Fruit fly (Drosophila melanogaster) whole organism, embryonic: ENCODE data around the gene CG12123.
A peak's percentile ranks its signal among the peaks of the same experiment; 100 is the strongest.

ENCODE experiments used
- Atf3 ChIP-seq: fragments of 200-800 bp; sonication (Bioruptor generic); optimal IDR thresholded peaks from 3 replicates; lab custom pipeline; 2016; ENCODE audit warnings: missing biosample characterization, missing genetic modification characterization
- BtbVII ChIP-seq: fragments of 200-800 bp; sonication (Bioruptor generic); optimal IDR thresholded peaks from 3 replicates; lab custom pipeline; 2017; ENCODE audit warnings: missing biosample characterization, mild to moderate bottlenecking, missing genetic modification characterization
- CG10209 ChIP-seq: fragments of 200-800 bp; sonication (Bioruptor generic); optimal IDR thresholded peaks from 3 replicates; lab custom pipeline; 2017; ENCODE audit warnings: missing biosample characterization, mild to moderate bottlenecking, missing genetic modification characterization, missing genetic modification reagents
- CG12236 ChIP-seq: fragments of 200-800 bp; sonication (Bioruptor generic); optimal IDR thresholded peaks from 2 replicates; lab custom pipeline; 2016; ENCODE audit warnings: missing biosample characterization, missing genetic modification characterization
- CG14050 ChIP-seq: fragments of 200-800 bp; sonication (Bioruptor generic); IDR thresholded peaks from 3 replicates; pipeline ENCODE4 v1.3.6; 2022; ENCODE audit warnings: missing biosample characterization, missing genetic modification characterization
- CG14710 ChIP-seq: fragments of 200-800 bp; sonication (Bioruptor generic); optimal IDR thresholded peaks from 3 replicates; lab custom pipeline; 2019; ENCODE audit warnings: missing biosample characterization, mild to moderate bottlenecking, missing genetic modification characterization, moderate library complexity
- CG15011 ChIP-seq: fragments of 200-800 bp; sonication (Bioruptor generic); optimal IDR thresholded peaks from 3 replicates; lab custom pipeline; 2018; ENCODE audit warnings: missing biosample characterization, mild to moderate bottlenecking, missing genetic modification characterization
- CG1529 ChIP-seq: fragments of 200-800 bp; sonication (Bioruptor generic); optimal IDR thresholded peaks from 3 replicates; lab custom pipeline; 2018; ENCODE audit warnings: missing biosample characterization, missing genetic modification characterization
- CG17361 ChIP-seq: fragments of 200-800 bp; sonication (Bioruptor generic); IDR thresholded peaks from 3 replicates; pipeline ENCODE4 v1.3.6; 2022; ENCODE audit warnings: missing biosample characterization, missing genetic modification characterization
- CG2116 ChIP-seq: fragments of 200-800 bp; sonication (Bioruptor generic); optimal IDR thresholded peaks from 3 replicates; lab custom pipeline; 2018; ENCODE audit warnings: missing biosample characterization, mild to moderate bottlenecking, missing genetic modification characterization
- CG2129 ChIP-seq: fragments of 200-800 bp; sonication (Bioruptor generic); IDR thresholded peaks from 2 replicates; pipeline ENCODE4 v1.3.6; 2022; ENCODE audit warnings: missing biosample characterization, missing genetic modification characterization; ENCODE audit not compliant: partially characterized antibody
- CG2199 ChIP-seq: fragments of 200-800 bp; sonication (Bioruptor generic); IDR thresholded peaks from 3 replicates; pipeline ENCODE4 v1.3.6; 2022; ENCODE audit warnings: missing biosample characterization, missing genetic modification characterization
- CG2202 ChIP-seq: fragments of 200-800 bp; sonication (Bioruptor generic); optimal IDR thresholded peaks from 2 replicates; lab custom pipeline; 2018; ENCODE audit warnings: missing biosample characterization, mild to moderate bottlenecking, missing genetic modification characterization
- CG31441 ChIP-seq: fragments of 200-800 bp; sonication (Bioruptor generic); IDR thresholded peaks from 2 replicates; pipeline ENCODE4 v1.3.6; 2022; ENCODE audit warnings: missing biosample characterization, missing genetic modification characterization
- CG5245 ChIP-seq: fragments of 200-800 bp; sonication (Bioruptor generic); optimal IDR thresholded peaks from 3 replicates; lab custom pipeline; 2016; ENCODE audit warnings: missing biosample characterization, missing genetic modification characterization
- CG6791 ChIP-seq: fragments of 200-800 bp; sonication (Bioruptor generic); IDR thresholded peaks from 3 replicates; pipeline ENCODE4 v1.3.6; 2022; ENCODE audit warnings: missing biosample characterization, missing genetic modification characterization; ENCODE audit not compliant: partially characterized antibody
- CG7745 ChIP-seq: fragments of 200-800 bp; sonication (Bioruptor generic); optimal IDR thresholded peaks from 2 replicates; lab custom pipeline; 2018; ENCODE audit warnings: missing biosample characterization, mild to moderate bottlenecking, missing genetic modification characterization, moderate library complexity
- CG7987 ChIP-seq: fragments of 200-800 bp; sonication (Bioruptor generic); optimal IDR thresholded peaks from 2 replicates; lab custom pipeline; 2018; ENCODE audit warnings: missing biosample characterization, mild to moderate bottlenecking, missing genetic modification characterization, moderate library complexity
- CG8924 ChIP-seq: fragments of 200-800 bp; optimal IDR thresholded peaks from 3 replicates; lab custom pipeline; 2019; ENCODE audit warnings: missing biosample characterization, mild to moderate bottlenecking, missing genetic modification characterization, moderate library complexity
- CG9727 ChIP-seq: fragments of 200-800 bp; sonication (Bioruptor generic); optimal IDR thresholded peaks from 3 replicates; lab custom pipeline; 2017; ENCODE audit warnings: missing biosample characterization, mild to moderate bottlenecking, missing genetic modification characterization
- CTCF ChIP-seq: fragments of 200-800 bp; sonication (Bioruptor generic); optimal IDR thresholded peaks from 2 replicates; lab custom pipeline; 2017; ENCODE audit warnings: missing biosample characterization, mild to moderate bottlenecking, missing genetic modification characterization, moderate library complexity
- D ChIP-seq, 2 experiments: fragments of 200-800 bp in 1 of 2; fragments of >200 bp in 1 of 2; sonication (Bioruptor generic) in 1 of 2; optimal IDR thresholded peaks; 2 replicates in 1 of 2; 3 replicates in 1 of 2; lab custom pipeline; 2017; ENCODE audit warnings: mild to moderate bottlenecking in 1 of 2, missing biosample characterization in 1 of 2, missing genetic modification characterization in 1 of 2, missing genetic modification reagents in 1 of 2
- Dp ChIP-seq: fragments of 200-800 bp; sonication (Bioruptor generic); optimal IDR thresholded peaks from 2 replicates; lab custom pipeline; 2018; ENCODE audit warnings: missing biosample characterization, mild to moderate bottlenecking, missing genetic modification characterization, moderate library complexity
- HLH3B ChIP-seq: fragments of 200-800 bp; sonication (Bioruptor generic); IDR thresholded peaks from 2 replicates; pipeline ENCODE4 v1.3.6; 2022; ENCODE audit warnings: missing biosample characterization, missing genetic modification characterization
- Hmr ChIP-seq: fragments of 200-800 bp; sonication (Bioruptor generic); optimal IDR thresholded peaks from 3 replicates; lab custom pipeline; 2017; ENCODE audit warnings: mild to moderate bottlenecking, missing biosample characterization, missing genetic modification reagents, missing genetic modification characterization
- Hr78 ChIP-seq, 2 experiments: fragments of 200-800 bp in 1 of 2; fragments of >200 bp in 1 of 2; sonication (Bioruptor generic) in 1 of 2; optimal IDR thresholded peaks; 2 replicates each; lab custom pipeline; 2017 to 2019; ENCODE audit warnings: missing biosample characterization in 2 of 2, missing genetic modification characterization in 2 of 2, mild to moderate bottlenecking in 1 of 2, moderate library complexity in 1 of 2
- MESR4 ChIP-seq: fragments of 200-800 bp; sonication (Bioruptor generic); optimal IDR thresholded peaks from 2 replicates; lab custom pipeline; 2018; ENCODE audit warnings: missing biosample characterization, mild to moderate bottlenecking, missing genetic modification characterization, moderate library complexity
- Nf-YB ChIP-seq: fragments of 200-800 bp; sonication (Bioruptor generic); optimal IDR thresholded peaks from 3 replicates; lab custom pipeline; 2019; ENCODE audit warnings: missing biosample characterization, mild to moderate bottlenecking, missing genetic modification characterization, moderate library complexity
- Side ChIP-seq: fragments of 200-800 bp; sonication (Bioruptor generic); optimal IDR thresholded peaks from 2 replicates; lab custom pipeline; 2016; ENCODE audit warnings: missing biosample characterization, missing genetic modification characterization
- TFAM ChIP-seq: fragments of 200-800 bp; sonication (Bioruptor generic); optimal IDR thresholded peaks from 2 replicates; lab custom pipeline; 2017; ENCODE audit warnings: missing biosample characterization, missing genetic modification characterization, inconsistent platforms
- abd-A ChIP-seq: fragments of 200-800 bp; sonication (Bioruptor generic); optimal IDR thresholded peaks from 3 replicates; lab custom pipeline; 2019; ENCODE audit warnings: missing biosample characterization, mild to moderate bottlenecking, missing genetic modification characterization, moderate library complexity
- bcd ChIP-seq: fragments of 200-800 bp; sonication (Bioruptor generic); optimal IDR thresholded peaks from 2 replicates; lab custom pipeline; 2017; ENCODE audit warnings: missing biosample characterization, mild to moderate bottlenecking, missing genetic modification characterization
- br ChIP-seq: fragments of >200 bp; optimal IDR thresholded peaks from 2 replicates; lab custom pipeline; 2017
- btn ChIP-seq: fragments of 200-800 bp; sonication (Bioruptor generic); optimal IDR thresholded peaks from 2 replicates; lab custom pipeline; 2016; ENCODE audit warnings: missing biosample characterization, missing genetic modification characterization
- cg ChIP-seq: fragments of 200-800 bp; sonication (Bioruptor generic); optimal IDR thresholded peaks from 3 replicates; lab custom pipeline; 2019; ENCODE audit warnings: missing biosample characterization, mild to moderate bottlenecking, missing genetic modification characterization, moderate library complexity
- exex ChIP-seq: fragments of 200-800 bp; sonication (Bioruptor generic); optimal IDR thresholded peaks from 4 replicates; lab custom pipeline; 2018; ENCODE audit warnings: missing biosample characterization, mild to moderate bottlenecking, missing genetic modification characterization, moderate library complexity
- gem ChIP-seq: fragments of 200-800 bp; sonication (Bioruptor generic); optimal IDR thresholded peaks from 2 replicates; lab custom pipeline; 2019; ENCODE audit warnings: missing biosample characterization, mild to moderate bottlenecking, missing genetic modification characterization, moderate library complexity
- gro ChIP-seq: fragments of 200-800 bp; sonication (Bioruptor generic); optimal IDR thresholded peaks from 2 replicates; lab custom pipeline; 2016; ENCODE audit warnings: missing biosample characterization, missing genetic modification characterization
- lmd ChIP-seq: fragments of 200-800 bp; sonication (Bioruptor generic); IDR thresholded peaks from 2 replicates; pipeline ENCODE4 v1.3.6; 2022; ENCODE audit warnings: missing biosample characterization, missing genetic modification characterization
- nom ChIP-seq: fragments of 200-800 bp; sonication (Bioruptor generic); optimal IDR thresholded peaks from 2 replicates; lab custom pipeline; 2017; ENCODE audit warnings: missing biosample characterization, missing genetic modification characterization, mild to moderate bottlenecking, moderate library complexity, missing genetic modification reagents
- org-1 ChIP-seq: fragments of 200-800 bp; sonication (Bioruptor generic); optimal IDR thresholded peaks from 2 replicates; lab custom pipeline; 2017; ENCODE audit warnings: missing biosample characterization, missing genetic modification characterization
- prd ChIP-seq, 3 experiments: fragments of >200 bp in 2 of 3; fragments of 200-800 bp in 1 of 3; sonication (Bioruptor generic) in 1 of 3; optimal IDR thresholded peaks in 2 of 3; IDR thresholded peaks in 1 of 3; 2 replicates in 2 of 3; 3 replicates in 1 of 3; pipeline versions ENCODE4 v1.3.6 to Lab custom; 2017 to 2022; ENCODE audit warnings: missing biosample characterization in 1 of 3, missing genetic modification characterization in 1 of 3
- ranshi ChIP-seq: fragments of 200-800 bp; sonication (Bioruptor generic); IDR thresholded peaks from 2 replicates; pipeline ENCODE4 v1.3.6; 2022; ENCODE audit warnings: missing biosample characterization, missing genetic modification characterization
- slp2 ChIP-seq: fragments of 200-800 bp; sonication (Bioruptor generic); optimal IDR thresholded peaks from 2 replicates; lab custom pipeline; 2016; ENCODE audit warnings: missing biosample characterization, missing genetic modification characterization
- tgo ChIP-seq: fragments of 200-800 bp; sonication (Bioruptor generic); IDR thresholded peaks from 3 replicates; pipeline ENCODE4 v1.3.6; 2022; ENCODE audit warnings: missing biosample characterization, missing genetic modification characterization
- trh ChIP-seq: fragments of 200-800 bp; sonication (Bioruptor generic); optimal IDR thresholded peaks from 2 replicates; lab custom pipeline; 2016; ENCODE audit warnings: missing biosample characterization, missing genetic modification characterization
- usp ChIP-seq: fragments of >200 bp; optimal IDR thresholded peaks from 2 replicates; lab custom pipeline; 2017; ENCODE audit warnings: missing biosample characterization, missing genetic modification characterization
- yki ChIP-seq: fragments of >200 bp; optimal IDR thresholded peaks from 3 replicates; lab custom pipeline; 2018
- zen2 ChIP-seq: fragments of 200-800 bp; sonication (Bioruptor generic); IDR thresholded peaks from 3 replicates; pipeline ENCODE4 v1.3.6; 2022; ENCODE audit warnings: missing biosample characterization, missing genetic modification characterization; ENCODE audit not compliant: partially characterized antibody

The CG12123 gene

DNA sequence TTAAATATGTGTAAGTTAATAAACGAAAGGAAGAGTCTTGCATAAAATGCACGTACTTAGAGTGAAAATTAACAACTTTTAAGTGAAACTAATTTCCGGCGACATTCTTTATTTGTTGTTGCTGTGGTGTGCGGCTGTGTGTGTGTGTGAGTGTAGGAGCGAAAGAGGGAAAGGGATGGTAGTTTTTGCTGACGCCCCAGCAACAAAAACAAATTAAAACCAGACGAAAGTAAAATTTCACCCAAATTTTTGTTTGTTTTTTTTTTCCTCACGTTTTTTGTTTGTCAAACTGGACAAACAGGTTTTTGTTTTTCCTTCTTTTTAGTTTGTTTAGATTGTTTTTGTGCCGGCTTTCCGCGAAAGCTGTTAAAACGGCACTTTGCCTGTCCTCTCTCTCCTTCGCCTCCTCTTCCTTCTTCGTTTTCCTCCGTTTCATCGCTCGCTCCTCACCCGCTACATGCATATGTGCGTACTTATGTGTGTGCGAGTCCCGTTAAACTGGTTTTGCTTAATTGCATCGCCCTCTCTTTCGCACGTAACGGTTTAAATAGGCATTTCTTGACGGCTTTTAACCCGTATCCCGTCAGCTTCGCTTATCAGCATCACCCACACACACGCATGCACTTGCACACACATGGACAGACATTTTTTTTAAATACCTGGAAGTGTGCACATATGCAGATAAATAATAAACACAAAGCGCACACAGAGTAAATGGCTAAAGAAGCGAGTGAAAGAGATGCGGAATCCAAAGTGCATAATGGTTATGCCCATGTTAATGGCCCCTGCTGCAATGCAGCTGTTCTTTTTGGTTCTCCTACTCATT lies 4.7 kb downstream of the CG12123 start, which contains the start of gene Miga (continued):
- peak; percentile 23 for TF ChIP-seq CG8924 (tag; lab: Kevin White, UChicago)
- TF ChIP-seq slp2 (GFP tag; lab: Kevin White, UChicago): no peak
- TF ChIP-seq usp (GFP tag; lab: Kevin White, UChicago): no peak
- TF ChIP-seq btn (GFP tag; lab: Kevin White, UChicago): no peak
- TF ChIP-seq CG5245 (GFP tag; lab: Kevin White, UChicago): no peak
- no peak for TF ChIP-seq CG7987
- TF ChIP-seq yki (lab: Kevin White, UChicago): no peak
- TF ChIP-seq CG17361 (GFP tag; lab: Robert Waterston, UW): no peak
- TF ChIP-seq tgo (GFP tag; lab: Robert Waterston, UW): no peak
- TF ChIP-seq MESR4 (GFP tag; lab: Kevin White, UChicago): no peak
- no peak for TF ChIP-seq zen2
- TF ChIP-seq BtbVII (GFP tag; lab: Kevin White, UChicago): no peak
- TF ChIP-seq CG31441: no peak
- no peak for TF ChIP-seq exex
- no peak for TF ChIP-seq CG2202 (tag; lab: Kevin White, UChicago)
- TF ChIP-seq abd-A: no peak
- no peak for TF ChIP-seq CG9727 (GFP tag; lab: Kevin White, UChicago)
- TF ChIP-seq CG7745 (tag; lab: Kevin White, UChicago): no peak
- TF ChIP-seq bcd: no peak
- no peak for TF ChIP-seq Side
- TF ChIP-seq prd (optimal IDR thresholded peaks at IDR 0.05; lab: Kevin White, UChicago): no peak
- TF ChIP-seq prd (GFP tag; IDR thresholded peaks at IDR 0.05; lab: Robert Waterston, UW): no peak
- TF ChIP-seq CG2129 (GFP tag; lab: Robert Waterston, UW): no peak
- no peak for TF ChIP-seq CG12236 (GFP tag; lab: Kevin White, UChicago)
- TF ChIP-seq cg (GFP tag; lab: Kevin White, UChicago): peak; percentile 75
- TF ChIP-seq CG10209: no peak
- TF ChIP-seq CG14050 (GFP tag; lab: Robert Waterston, UW): no peak
- no peak for TF ChIP-seq Dp (GFP tag; lab: Kevin White, UChicago)
- no peak for TF ChIP-seq CG6791
- no peak for TF ChIP-seq trh (GFP tag; lab: Kevin White, UChicago)
- no peak for TF ChIP-seq gem (tag; lab: Kevin White, UChicago)
- TF ChIP-seq CG1529 (GFP tag; lab: Kevin White, UChicago): no peak
- peak; percentile 21 for TF ChIP-seq D (optimal IDR thresholded peaks at IDR 0.05; lab: Kevin White, UChicago)
- TF ChIP-seq D (GFP tag; optimal IDR thresholded peaks at IDR 0.05; lab: Kevin White, UChicago): no peak
- TF ChIP-seq Hmr: no peak
- no peak for TF ChIP-seq ranshi (GFP tag; lab: Robert Waterston, UW)
- TF ChIP-seq br (lab: Kevin White, UChicago): no peak
- no peak for TF ChIP-seq CG15011
- no peak for TF ChIP-seq gro (GFP tag; lab: Kevin White, UChicago)
- no peak for TF ChIP-seq CG2199 (GFP tag; lab: Robert Waterston, UW)
- TF ChIP-seq Nf-YB (GFP tag; lab: Kevin White, UChicago): no peak
- no peak for TF ChIP-seq TFAM (GFP tag; lab: Kevin White, UChicago)
- TF ChIP-seq CG2116 (GFP tag; lab: Kevin White, UChicago): no peak
- TF ChIP-seq Hr78 (GFP tag; optimal IDR thresholded peaks at IDR 0.05; lab: Kevin White, UChicago): no peak
- peak; percentile 7 for TF ChIP-seq CG14710
- no peak for TF ChIP-seq CTCF (GFP tag; lab: Kevin White, UChicago)
- TF ChIP-seq lmd: no peak
- no peak for TF ChIP-seq HLH3B
- peak; percentile 62 for TF ChIP-seq nom (GFP tag; lab: Kevin White, UChicago)
- TF ChIP-seq Atf3 (GFP tag; lab: Kevin White, UChicago): no peak
- TF ChIP-seq org-1 (GFP tag; lab: Kevin White, UChicago): no peak
